Worm (Caenorhabditis elegans): ENCODE measurements around the gene K10H10.13.

Gene K10H10.13

ce11 chrII:14479583-14480245 is 31.4 kb downstream of the K10H10.13 start, which contains the start of gene C13B4.1:
Gene C13B4.1, minus strand, starts transcription at chrII:14479633.
- no peak for TF ChIP-seq lin-14 (GFP tag; optimal IDR thresholded peaks at IDR 0.05)
- peak; percentile 45 to 76 (median 57) for TF ChIP-seq dpl-1 (GFP tag; optimal IDR thresholded peaks at IDR 0.05)
- peak; percentile 31 to 85 for TF ChIP-seq lin-35 (GFP tag; optimal IDR thresholded peaks at IDR 0.05)
- no peak for TF ChIP-seq ama-1 (optimal IDR thresholded peaks at IDR 0.05)
- peak; percentile 59 for TF ChIP-seq hpl-2 (GFP tag; optimal IDR thresholded peaks at IDR 0.05)
- no peak for TF ChIP-seq ceh-88 (GFP tag; IDR thresholded peaks at IDR 0.05)
- TF ChIP-seq efl-1 (optimal IDR thresholded peaks at IDR 0.05) = peak; percentile 76 to 96
- peak; percentile 75 to 96 for TF ChIP-seq efl-1 (GFP tag; optimal IDR thresholded peaks at IDR 0.05 in 1 of 2)
- peak; percentile 71 for TF ChIP-seq nhr-85 (tag)

- TF ChIP-seq lir-3 (tag; optimal IDR thresholded peaks at IDR 0.05; ENCODE audit: poor library complexity) (no peak), nhr-11 (tag; optimal IDR thresholded peaks at IDR 0.05) (no peak), unc-62 (GFP tag; optimal IDR thresholded peaks at IDR 0.05) (no peak), nhr-237 (tag; optimal IDR thresholded peaks at IDR 0.05) (no peak), lin-15B (tag; optimal IDR thresholded peaks at IDR 0.05) (no peak), vab-15 (tag; optimal IDR thresholded peaks at IDR 0.05) (no peak), fkh-4 (tag; optimal IDR thresholded peaks at IDR 0.05; ENCODE audit: borderline replicate concordance) (no peak), lin-13 (GFP tag; optimal IDR thresholded peaks at IDR 0.05) (no peak), ets-5 (GFP tag; IDR thresholded peaks at IDR 0.05) (no peak), swsn-7 (tag; optimal IDR thresholded peaks at IDR 0.05) (peak; percentile 13), egl-13 (tag; optimal IDR thresholded peaks at IDR 0.05) (no peak), nhr-28 (tag; optimal IDR thresholded peaks at IDR 0.05) (no peak), fkh-10 (GFP tag; optimal IDR thresholded peaks at IDR 0.05) (no peak), xbp-1 (tag; optimal IDR thresholded peaks at IDR 0.05) (no peak), ceh-8 (GFP tag; optimal IDR thresholded peaks at IDR 0.05) (no peak), lin-39 (tag; optimal IDR thresholded peaks at IDR 0.05) (no peak), ztf-4 (tag; optimal IDR thresholded peaks at IDR 0.05) (no peak), skn-1 (tag; optimal IDR thresholded peaks at IDR 0.05) (no peak), efl-1 (optimal IDR thresholded peaks at IDR 0.05) (peak; percentile 31 to 45), efl-1 (GFP tag; optimal IDR thresholded peaks at IDR 0.05 in 1 of 2) (peak; percentile 4 to 94), nhr-19 (GFP tag; conservative IDR thresholded peaks at IDR 0.05) (peak; percentile 33; the same call in 1 of the 2 replicates), tlp-1 (tag; optimal IDR thresholded peaks at IDR 0.05) (no peak), rnt-1 (tag; optimal IDR thresholded peaks at IDR 0.05) (peak; percentile 40), dsc-1 (tag; optimal IDR thresholded peaks at IDR 0.05) (no peak), grh-1 (GFP tag; IDR thresholded peaks at IDR 0.05) (no peak), snu-23 (GFP tag; optimal IDR thresholded peaks at IDR 0.05) (peak; percentile 53), nhr-90 (tag; optimal IDR thresholded peaks at IDR 0.05; ENCODE audit: poor library complexity) (peak; percentile 52), lsy-2 (tag; optimal IDR thresholded peaks at IDR 0.05) (peak in 1 of 2 experiments; percentile 65), pag-3 (tag; optimal IDR thresholded peaks at IDR 0.05; ENCODE audit: borderline replicate concordance, insufficient read depth) (no peak), unc-86 (tag; optimal IDR thresholded peaks at IDR 0.05) (no peak), nhr-47 (tag; optimal IDR thresholded peaks at IDR 0.05) (peak; percentile 42), mef-2 (tag; optimal IDR thresholded peaks at IDR 0.05) (no peak), unc-98 (GFP tag; IDR thresholded peaks at IDR 0.05) (no peak), dpl-1 (GFP tag; optimal IDR thresholded peaks at IDR 0.05) (peak; percentile 3 to 24 (median 4)), lin-35 (GFP tag; optimal IDR thresholded peaks at IDR 0.05) (peak; percentile 23 to 64), nhr-77 (tag; optimal IDR thresholded peaks at IDR 0.05) (peak; percentile 80), zip-4 (GFP tag; optimal IDR thresholded peaks at IDR 0.05) (no peak), zag-1 (tag; optimal IDR thresholded peaks at IDR 0.05) (no peak), egl-27 (tag; optimal IDR thresholded peaks at IDR 0.05) (no peak), C34B4.2 (tag; optimal IDR thresholded peaks at IDR 0.05) (no peak), aha-1 (tag; optimal IDR thresholded peaks at IDR 0.05) (no peak), jun-1 (tag; optimal IDR thresholded peaks at IDR 0.05) (no peak), hpl-2 (GFP tag; optimal IDR thresholded peaks at IDR 0.05) (no peak), elt-2 (tag; optimal IDR thresholded peaks at IDR 0.05) (no peak), mep-1 (tag; optimal IDR thresholded peaks at IDR 0.05) (peak; percentile 30), Y116A8C.19 (tag; optimal IDR thresholded peaks at IDR 0.05; ENCODE audit: borderline replicate concordance) (no peak)
Measured at ce11 chrII:14474700-14475099, 36.4 kb downstream of the K10H10.13 start.
